Worm (Caenorhabditis elegans) whole organism, midembryonic: ENCODE results near the gene cogc-4.

Experiments used
- T22C8.4 ChIP-seq: fragments of 200-800 bp; sonication (Bioruptor generic); IDR thresholded peaks from 2 replicates; pipeline ENCODE4 v1.3.6; 2022; ENCODE audit warnings: missing genetic modification characterization, missing compliant biosample characterization
- cog-1 ChIP-seq: sonication (generic microtip); optimal IDR thresholded peaks from 2 replicates; lab custom pipeline; 2016; ENCODE audit warnings: missing genetic modification characterization, missing compliant biosample characterization
- flt-1 ChIP-seq: fragments of 200-800 bp; sonication (Bioruptor generic); IDR thresholded peaks from 2 replicates; pipeline ENCODE4 v1.3.6; 2022; ENCODE audit warnings: missing genetic modification characterization, missing compliant biosample characterization
- klf-2 ChIP-seq: fragments of 200-800 bp; sonication (Bioruptor generic); conservative IDR thresholded peaks from 2 replicates; pipeline ENCODE4 v1.3.6; 2022; ENCODE audit warnings: missing genetic modification reagents, missing genetic modification characterization, missing compliant biosample characterization
- med-1 ChIP-seq: sonication (generic microtip); optimal IDR thresholded peaks from 2 replicates; lab custom pipeline; 2017; ENCODE audit warnings: missing genetic modification characterization, mild to moderate bottlenecking, missing compliant biosample characterization, antibody characterized with exemption, missing genetic modification reagents; ENCODE audit not compliant: insufficient read depth
- ref-1 ChIP-seq: fragments of 200-800 bp; sonication (Bioruptor generic); conservative IDR thresholded peaks from 2 replicates; pipeline ENCODE4 v1.3.6; 2022; ENCODE audit warnings: missing genetic modification reagents, missing genetic modification characterization, missing compliant biosample characterization
- tab-1 ChIP-seq: fragments of 200-800 bp; sonication (Bioruptor generic); IDR thresholded peaks from 2 replicates; pipeline ENCODE4 v1.3.6; 2022; ENCODE audit warnings: missing genetic modification characterization, missing compliant biosample characterization
- ztf-23 ChIP-seq: fragments of 200-800 bp; sonication (Bioruptor generic); IDR thresholded peaks from 2 replicates; pipeline ENCODE4 v1.3.6; 2022; ENCODE audit warnings: missing genetic modification reagents, missing genetic modification characterization, missing compliant biosample characterization
- ztf-29 ChIP-seq: fragments of 200-800 bp; sonication (Bioruptor generic); IDR thresholded peaks from 2 replicates; pipeline ENCODE4 v1.3.6; 2022; ENCODE audit warnings: missing genetic modification reagents, missing genetic modification characterization, missing compliant biosample characterization

cogc-4 gene

DNA sequence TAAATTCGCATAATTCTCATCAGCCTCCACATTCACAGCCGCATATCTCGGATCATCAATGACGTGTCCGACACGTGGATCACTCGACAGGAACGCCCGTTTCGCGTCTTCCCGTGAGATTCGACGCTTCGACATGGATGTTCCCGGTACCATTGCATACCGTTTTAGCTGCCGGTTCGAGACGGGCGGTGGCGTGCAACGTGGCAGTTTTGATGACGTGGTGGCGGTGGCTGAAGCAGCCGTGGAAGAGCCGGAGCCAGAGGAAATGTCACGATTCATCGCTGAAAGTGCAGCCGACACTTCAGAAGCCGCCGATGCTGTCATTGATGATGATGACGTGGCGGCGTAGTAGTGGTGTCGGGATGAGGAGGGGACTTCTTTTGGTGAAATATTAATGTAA, 31.7 kb upstream of the cogc-4 start:
- TF ChIP-seq klf-2 (no peak), ztf-23 (GFP tag; lab: Robert Waterston, UW) (no peak), cog-1 (tag; lab: Kevin White, UChicago) (no peak), tab-1 (GFP tag; lab: Robert Waterston, UW) (no peak), ztf-29 (GFP tag; lab: Robert Waterston, UW) (no peak), T22C8.4 (GFP tag; lab: Robert Waterston, UW) (no peak)

DNA sequence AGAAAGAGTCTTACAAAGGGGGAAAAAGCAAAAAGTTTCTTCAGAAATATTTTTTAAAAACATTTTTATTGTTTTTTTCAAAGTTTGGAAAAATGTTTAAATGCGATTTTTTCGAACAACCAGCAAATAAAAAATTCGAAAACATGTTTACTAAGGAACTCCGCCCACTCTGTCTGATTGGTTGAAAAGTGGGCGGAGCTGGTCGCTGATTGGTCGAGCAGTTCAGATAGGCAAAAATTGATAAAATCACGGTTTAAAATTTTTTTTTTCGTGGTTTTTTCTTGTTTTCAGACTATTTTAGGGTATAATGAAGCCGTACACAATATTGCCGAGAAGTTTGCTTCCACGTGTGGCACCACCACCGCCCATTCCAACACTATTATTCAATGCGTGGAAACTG, 31.1 kb upstream of the cogc-4 start:
- no peak for TF ChIP-seq T22C8.4 (GFP tag; lab: Robert Waterston, UW)
- no peak for TF ChIP-seq tab-1 (GFP tag; lab: Robert Waterston, UW)
- TF ChIP-seq ref-1 (GFP tag; lab: Robert Waterston, UW) = no peak
- no peak for TF ChIP-seq klf-2
- no peak for TF ChIP-seq ztf-29 (GFP tag; lab: Robert Waterston, UW)
- TF ChIP-seq cog-1 (tag; lab: Kevin White, UChicago) = no peak
- no peak for TF ChIP-seq ztf-23 (GFP tag; lab: Robert Waterston, UW)
- no peak for TF ChIP-seq med-1 (GFP tag; lab: Kevin White, UChicago)
- no peak for TF ChIP-seq flt-1 (GFP tag; lab: Robert Waterston, UW)

DNA sequence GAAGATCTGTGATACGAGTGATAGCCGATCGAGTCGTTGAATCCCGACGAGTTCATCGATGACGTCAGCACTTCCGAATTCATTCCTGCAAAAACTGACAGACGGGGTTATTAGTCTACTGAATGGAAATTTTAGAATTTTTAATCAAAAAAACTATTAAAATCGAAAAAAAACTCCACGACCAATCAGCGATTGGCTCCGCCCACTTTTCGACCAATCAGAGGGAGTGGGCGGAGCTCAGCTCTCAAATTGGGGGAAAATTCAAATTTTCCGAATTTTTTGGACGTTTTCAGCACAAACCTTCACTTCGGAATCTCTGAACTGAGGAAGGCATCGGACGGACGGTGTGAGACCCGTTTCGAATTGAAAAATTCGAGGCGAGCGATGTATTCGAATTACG, 30.3 kb upstream of the cogc-4 start:
- TF ChIP-seq klf-2 (no peak), flt-1 (GFP tag; lab: Robert Waterston, UW) (no peak), ref-1 (GFP tag; lab: Robert Waterston, UW) (no peak), cog-1 (tag; lab: Kevin White, UChicago) (no peak), med-1 (GFP tag; lab: Kevin White, UChicago) (no peak), tab-1 (GFP tag; lab: Robert Waterston, UW) (no peak), T22C8.4 (GFP tag; lab: Robert Waterston, UW) (no peak), ztf-23 (GFP tag; lab: Robert Waterston, UW) (no peak), ztf-29 (GFP tag; lab: Robert Waterston, UW) (no peak)

DNA sequence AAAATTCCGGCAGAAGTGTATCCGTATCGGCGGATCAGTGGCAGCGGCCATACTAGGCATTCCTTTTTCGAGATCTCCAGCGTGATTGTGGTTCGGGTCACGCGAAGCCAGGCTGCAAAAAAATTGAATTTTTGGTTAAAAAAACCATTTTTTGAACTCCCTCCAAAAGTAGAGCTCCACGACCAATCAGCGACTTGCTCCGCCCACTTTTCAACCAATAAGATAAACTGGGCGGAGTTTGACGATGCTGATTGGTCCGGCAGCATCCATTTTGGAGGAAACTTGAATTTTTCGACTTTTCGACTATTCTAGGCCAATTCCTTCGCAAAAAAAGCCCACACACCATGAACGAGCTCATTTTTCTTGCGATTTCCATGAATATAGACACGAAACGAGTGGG, 28.8 kb upstream of the cogc-4 start:
- TF ChIP-seq cog-1 (tag; lab: Kevin White, UChicago) (no peak), ztf-23 (GFP tag; lab: Robert Waterston, UW) (no peak), klf-2 (no peak)

DNA sequence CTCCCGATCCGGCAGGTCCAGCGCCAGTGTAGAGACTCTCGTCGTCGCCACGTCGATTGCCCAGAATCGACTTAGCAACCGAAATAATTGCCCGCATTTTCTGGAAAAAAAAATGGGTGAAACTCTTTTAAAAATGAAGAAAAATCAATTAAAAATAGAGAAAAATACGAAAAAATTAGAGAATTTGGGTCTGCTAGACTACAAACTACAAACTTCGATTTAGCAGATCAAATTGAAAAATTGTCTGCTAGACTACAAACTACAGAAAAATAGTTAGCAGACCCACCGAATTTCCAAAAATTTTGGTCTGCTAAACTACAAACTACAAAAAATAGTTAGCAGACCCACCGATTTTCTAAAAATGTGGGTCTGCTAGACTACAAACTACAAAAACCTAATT, 28.4 kb upstream of the cogc-4 start, which contains the start of gene rog-1:
Gene rog-1 (minus strand): TSS at position 101 of the 400 bp plus-strand sequence.
- TF ChIP-seq cog-1 (tag; lab: Kevin White, UChicago) (no peak), ref-1 (GFP tag; lab: Robert Waterston, UW) (no peak), med-1 (GFP tag; lab: Kevin White, UChicago) (no peak), ztf-23 (GFP tag; lab: Robert Waterston, UW) (no peak), ztf-29 (GFP tag; lab: Robert Waterston, UW) (no peak), T22C8.4 (GFP tag; lab: Robert Waterston, UW) (no peak), klf-2 (no peak)

DNA sequence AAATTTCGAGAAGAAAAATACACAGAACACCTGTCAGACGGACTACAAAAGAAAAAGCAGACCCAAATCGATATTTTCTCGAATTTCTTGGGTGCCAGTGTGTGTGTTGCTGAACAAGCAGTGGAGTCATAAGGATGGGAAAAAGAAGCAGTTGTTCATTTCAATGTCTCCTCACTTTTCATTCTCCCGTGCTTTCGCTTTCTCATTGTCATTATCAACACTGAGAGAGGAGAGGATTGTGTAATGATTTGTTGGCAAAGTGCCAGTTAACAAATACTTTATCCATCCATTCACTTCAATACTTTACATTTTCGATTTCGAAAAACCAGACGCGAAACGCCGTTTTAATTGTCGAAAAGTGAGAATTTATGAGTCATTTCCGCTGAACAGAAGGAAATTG, 27.6 kb upstream of the cogc-4 start:
- TF ChIP-seq cog-1 (tag; lab: Kevin White, UChicago) = no peak
- no peak for TF ChIP-seq ztf-29 (GFP tag; lab: Robert Waterston, UW)
- TF ChIP-seq tab-1 (GFP tag; lab: Robert Waterston, UW) = no peak
- no peak for TF ChIP-seq klf-2
- no peak for TF ChIP-seq ztf-23 (GFP tag; lab: Robert Waterston, UW)
- no peak for TF ChIP-seq T22C8.4 (GFP tag; lab: Robert Waterston, UW)
- TF ChIP-seq ref-1 (GFP tag; lab: Robert Waterston, UW) = no peak
- no peak for TF ChIP-seq med-1 (GFP tag; lab: Kevin White, UChicago)

DNA sequence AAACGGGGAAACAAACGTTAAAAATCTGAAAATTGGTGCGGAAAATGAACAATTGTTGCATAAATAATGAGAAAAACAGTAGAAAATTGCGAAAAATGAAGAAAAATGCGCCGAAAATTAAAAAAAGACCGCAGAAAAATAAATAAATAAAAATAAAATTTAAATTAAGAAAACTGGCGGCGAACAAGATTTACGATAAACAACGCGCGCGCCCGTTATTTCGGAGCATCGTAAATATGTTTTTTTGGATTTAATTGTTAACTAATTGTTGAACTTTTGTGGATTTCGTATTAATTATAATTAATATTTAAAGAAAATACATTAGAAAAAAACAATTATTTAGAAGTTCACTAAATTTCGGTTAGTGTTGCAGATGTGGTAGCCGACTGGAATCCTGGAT, 26.4 kb upstream of the cogc-4 start:
- no peak for TF ChIP-seq ztf-23 (GFP tag; lab: Robert Waterston, UW)
- TF ChIP-seq ref-1 (GFP tag; lab: Robert Waterston, UW) = no peak
- TF ChIP-seq ztf-29 (GFP tag; lab: Robert Waterston, UW) = no peak
- TF ChIP-seq med-1 (GFP tag; lab: Kevin White, UChicago) = no peak
- TF ChIP-seq tab-1 (GFP tag; lab: Robert Waterston, UW) = no peak
- no peak for TF ChIP-seq cog-1 (tag; lab: Kevin White, UChicago)
- no peak for TF ChIP-seq T22C8.4 (GFP tag; lab: Robert Waterston, UW)
- no peak for TF ChIP-seq klf-2
- TF ChIP-seq flt-1 (GFP tag; lab: Robert Waterston, UW) = no peak

DNA sequence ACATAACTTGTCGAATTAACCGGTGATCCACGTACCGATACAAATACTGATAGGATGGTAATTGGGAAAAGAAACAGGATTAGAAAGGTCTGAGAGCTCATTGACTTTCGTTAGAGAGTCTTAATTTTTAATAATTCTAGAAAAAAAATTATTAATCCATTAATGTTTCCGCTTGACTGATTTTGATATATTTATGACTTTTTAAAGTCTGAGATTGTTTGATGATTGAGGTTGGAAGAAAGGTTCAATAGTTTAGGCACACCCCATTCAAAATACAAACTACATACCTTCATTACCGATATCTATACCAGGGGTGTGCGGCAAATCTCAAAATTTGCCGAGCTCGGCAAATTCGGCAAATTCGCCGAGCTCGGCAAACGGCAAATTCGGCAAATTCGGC, 25.0 kb upstream of the cogc-4 start, which contains the start of gene F54D12.10:
Gene F54D12.10 (minus strand): TSS at position 101 of the 400 bp plus-strand sequence.
- no peak for TF ChIP-seq cog-1 (tag; lab: Kevin White, UChicago)
- no peak for TF ChIP-seq ref-1 (GFP tag; lab: Robert Waterston, UW)
- no peak for TF ChIP-seq med-1 (GFP tag; lab: Kevin White, UChicago)
- TF ChIP-seq ztf-23 (GFP tag; lab: Robert Waterston, UW) = no peak

DNA sequence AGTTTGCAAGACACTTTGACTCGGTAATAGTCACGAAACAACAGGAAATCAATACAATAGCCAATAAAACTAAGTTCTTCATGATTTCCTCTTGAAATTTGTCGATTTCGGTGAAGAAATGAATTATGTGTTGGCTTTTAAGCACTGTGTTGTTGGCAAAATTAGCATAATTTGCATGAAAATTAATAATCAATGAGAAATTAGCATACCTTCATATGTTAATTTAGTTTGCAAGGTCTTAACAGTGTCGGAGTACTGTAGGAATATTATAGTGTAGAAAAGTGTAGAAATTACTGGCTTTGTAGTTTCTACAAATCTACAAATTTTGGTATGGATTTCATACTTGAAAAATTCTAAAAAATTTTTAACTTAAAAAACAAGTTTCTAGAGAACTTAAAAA, 21.6 kb upstream of the cogc-4 start, which contains the start of gene F54D12.9:
Gene F54D12.9 (minus strand): TSS at position 101 of the 400 bp plus-strand sequence.
- no peak for TF ChIP-seq ztf-29 (GFP tag; lab: Robert Waterston, UW)
- no peak for TF ChIP-seq cog-1 (tag; lab: Kevin White, UChicago)
- TF ChIP-seq ztf-23 (GFP tag; lab: Robert Waterston, UW) = no peak
- no peak for TF ChIP-seq ref-1 (GFP tag; lab: Robert Waterston, UW)
- no peak for TF ChIP-seq med-1 (GFP tag; lab: Kevin White, UChicago)
- TF ChIP-seq tab-1 (GFP tag; lab: Robert Waterston, UW) = no peak
- no peak for TF ChIP-seq flt-1 (GFP tag; lab: Robert Waterston, UW)
- no peak for TF ChIP-seq T22C8.4 (GFP tag; lab: Robert Waterston, UW)
- no peak for TF ChIP-seq klf-2

DNA sequence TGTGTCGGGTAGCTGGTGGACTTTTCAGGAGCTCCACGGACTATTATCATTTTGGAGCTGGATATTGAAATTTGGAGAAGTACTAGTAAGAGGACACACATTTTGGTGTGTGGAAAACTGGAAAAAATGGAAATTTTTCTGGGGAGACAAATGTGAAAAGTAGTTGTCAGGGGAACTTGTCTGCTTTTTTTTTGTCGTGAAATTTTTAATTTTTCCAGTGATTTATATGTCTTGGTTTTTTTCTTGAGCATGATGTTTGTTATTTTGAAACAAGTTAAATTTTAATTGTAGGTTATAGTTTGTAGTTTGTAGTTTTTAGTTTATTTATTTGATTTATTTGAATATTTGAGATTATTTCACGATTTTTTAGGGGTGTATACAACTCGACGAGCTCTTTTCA, 18.0 kb upstream of the cogc-4 start, which contains the start of gene F54D12.7:
Gene F54D12.7 (minus strand): TSS at position 101 of the 400 bp plus-strand sequence.
- no peak for TF ChIP-seq flt-1 (GFP tag; lab: Robert Waterston, UW)
- TF ChIP-seq ztf-29 (GFP tag; lab: Robert Waterston, UW) = no peak
- TF ChIP-seq klf-2 = no peak
- TF ChIP-seq tab-1 (GFP tag; lab: Robert Waterston, UW) = no peak
- no peak for TF ChIP-seq ztf-23 (GFP tag; lab: Robert Waterston, UW)
- no peak for TF ChIP-seq ref-1 (GFP tag; lab: Robert Waterston, UW)
- TF ChIP-seq cog-1 (tag; lab: Kevin White, UChicago) = no peak
- TF ChIP-seq med-1 (GFP tag; lab: Kevin White, UChicago) = no peak
- no peak for TF ChIP-seq T22C8.4 (GFP tag; lab: Robert Waterston, UW)
